Worm (Caenorhabditis elegans) whole organism, L4 larva: ENCODE results near the gene dgn-2.

Experiments
- F10B5.3 ChIP-seq: sonication (generic microtip); optimal IDR thresholded peaks from 2 replicates; lab custom pipeline; 2016; ENCODE audit warnings: mild to moderate bottlenecking, missing genetic modification characterization, missing compliant biosample characterization
- F26F4.8 ChIP-seq: fragments of 200-800 bp; sonication (Bioruptor generic); conservative IDR thresholded peaks from 2 replicates; pipeline ENCODE4 v1.3.6; 2022; ENCODE audit warnings: missing genetic modification characterization, missing compliant biosample characterization
- F37D6.2 ChIP-seq: sonication (generic microtip); optimal IDR thresholded peaks from 2 replicates; lab custom pipeline; 2016; ENCODE audit warnings: mild to moderate bottlenecking, missing genetic modification characterization, missing compliant biosample characterization
- T20F7.1 ChIP-seq: fragments of 200-800 bp; sonication (Bioruptor generic); optimal IDR thresholded peaks from 2 replicates; lab custom pipeline; 2018; ENCODE audit warnings: mild to moderate bottlenecking, missing genetic modification characterization, missing compliant biosample characterization
- T26A8.4 ChIP-seq: fragments of 200-800 bp; sonication (Bioruptor generic); IDR thresholded peaks from 2 replicates; pipeline ENCODE4 v1.3.6; 2022; ENCODE audit warnings: missing genetic modification characterization, missing compliant biosample characterization
- Y48G9A.11 ChIP-seq: fragments of 200-800 bp; sonication (Bioruptor generic); IDR thresholded peaks from 2 replicates; pipeline ENCODE4 v1.3.6; 2022; ENCODE audit warnings: missing genetic modification reagents, missing genetic modification characterization, missing compliant biosample characterization
- Y5F2A.4 ChIP-seq: fragments of 200-800 bp; sonication (Bioruptor generic); optimal IDR thresholded peaks from 2 replicates; lab custom pipeline; 2018; ENCODE audit warnings: mild to moderate bottlenecking, missing genetic modification characterization, missing compliant biosample characterization
- aha-1 ChIP-seq: fragments of 150-350 bp; peaks from one replicate; lab custom pipeline; 2014; ENCODE audit warnings: missing biosample characterization, missing genetic modification characterization
- ama-1 ChIP-seq: fragments of 150-350 bp; optimal IDR thresholded peaks from 2 replicates; lab custom pipeline; 2014; ENCODE audit warnings: inconsistent platforms, mixed read lengths
- arid-1 ChIP-seq: fragments of 200-800 bp; sonication (Bioruptor generic); conservative IDR thresholded peaks from 2 replicates; pipeline ENCODE4 v1.3.6; 2022; ENCODE audit warnings: missing genetic modification reagents, missing genetic modification characterization, missing compliant biosample characterization
- ceh-20 ChIP-seq: fragments of 200-800 bp; sonication (Bioruptor generic); IDR thresholded peaks from 2 replicates; pipeline ENCODE4 v1.3.6; 2022; ENCODE audit warnings: missing genetic modification reagents, missing genetic modification characterization, missing compliant biosample characterization
- ces-1 ChIP-seq: fragments of 150-350 bp; sonication (generic microtip); optimal IDR thresholded peaks from 4 replicates; lab custom pipeline; 2014; ENCODE audit warnings: missing biosample characterization, missing genetic modification reagents, missing genetic modification characterization
- ctbp-1 ChIP-seq: fragments of 200-800 bp; sonication (Bioruptor generic); IDR thresholded peaks from 2 replicates; pipeline ENCODE4 v1.3.6; 2022; ENCODE audit warnings: missing genetic modification reagents, missing genetic modification characterization, missing compliant biosample characterization
- dmd-6 ChIP-seq: fragments of 200-800 bp; sonication (Bioruptor generic); IDR thresholded peaks from 2 replicates; pipeline ENCODE4 v1.3.6; 2022; ENCODE audit warnings: missing genetic modification reagents, missing genetic modification characterization, missing compliant biosample characterization
- dmd-8 ChIP-seq: fragments of 200-800 bp; sonication (Bioruptor generic); IDR thresholded peaks from 2 replicates; pipeline ENCODE4 v1.3.6; 2022; ENCODE audit warnings: missing genetic modification characterization, missing compliant biosample characterization
- dmd-9 ChIP-seq: fragments of 200-800 bp; sonication (Bioruptor generic); IDR thresholded peaks from 2 replicates; pipeline ENCODE4 v1.3.6; 2022; ENCODE audit warnings: missing genetic modification reagents, missing genetic modification characterization, missing compliant biosample characterization
- dpl-1 ChIP-seq: fragments of 150-350 bp; optimal IDR thresholded peaks from 2 replicates; lab custom pipeline; 2014; ENCODE audit warnings: missing biosample characterization, missing genetic modification reagents, missing genetic modification characterization
- duxl-1 ChIP-seq: sonication (generic microtip); optimal IDR thresholded peaks from 2 replicates; lab custom pipeline; 2016; ENCODE audit warnings: mild to moderate bottlenecking, missing genetic modification characterization, moderate library complexity, missing compliant biosample characterization; ENCODE audit not compliant: poor library complexity
- egl-27 ChIP-seq: sonication (generic microtip); optimal IDR thresholded peaks from 3 replicates; lab custom pipeline; 2017; ENCODE audit warnings: missing biosample characterization, missing genetic modification reagents, missing genetic modification characterization
- egl-43 ChIP-seq: fragments of 200-800 bp; sonication (Bioruptor generic); IDR thresholded peaks from 2 replicates; pipeline ENCODE4 v1.3.6; 2022; ENCODE audit warnings: missing genetic modification reagents, missing genetic modification characterization, missing compliant biosample characterization
- fkh-10 ChIP-seq: fragments of 150-350 bp; optimal IDR thresholded peaks from 2 replicates; lab custom pipeline; 2014; ENCODE audit warnings: missing biosample characterization, missing genetic modification reagents, missing genetic modification characterization
- hmg-1.1 ChIP-seq: fragments of 200-800 bp; sonication (Bioruptor generic); IDR thresholded peaks from 2 replicates; pipeline ENCODE4 v1.3.6; 2022; ENCODE audit warnings: missing genetic modification reagents, missing genetic modification characterization, missing compliant biosample characterization
- lin-15B ChIP-seq: fragments of 150-350 bp; sonication (generic microtip); optimal IDR thresholded peaks from 3 replicates; lab custom pipeline; 2014; ENCODE audit warnings: missing biosample characterization, missing genetic modification characterization
- lin-29 ChIP-seq: fragments of 200-800 bp; sonication (Bioruptor generic); IDR thresholded peaks from 2 replicates; pipeline ENCODE4 v1.3.6; 2022; ENCODE audit warnings: missing genetic modification reagents, missing genetic modification characterization, missing compliant biosample characterization
- lin-38 ChIP-seq: fragments of 200-800 bp; sonication (Bioruptor generic); IDR thresholded peaks from 2 replicates; pipeline ENCODE4 v1.3.6; 2022; ENCODE audit warnings: missing genetic modification reagents, missing genetic modification characterization, missing compliant biosample characterization
- lin-39 ChIP-seq: fragments of 150-350 bp; optimal IDR thresholded peaks from 2 replicates; lab custom pipeline; 2014; ENCODE audit warnings: missing biosample characterization, missing genetic modification reagents, missing genetic modification characterization
- lsy-2 ChIP-seq, 2 experiments: fragments of 150-350 bp in 1 of 2; sonication (generic microtip) in 1 of 2; optimal IDR thresholded peaks; 2 replicates each; lab custom pipeline; 2014 to 2017; ENCODE audit warnings: missing biosample characterization in 2 of 2, missing genetic modification characterization in 2 of 2
- madf-9 ChIP-seq: fragments of 200-800 bp; sonication (Bioruptor generic); conservative IDR thresholded peaks from 2 replicates; pipeline ENCODE4 v1.3.6; 2022; ENCODE audit warnings: missing genetic modification reagents, missing genetic modification characterization, missing compliant biosample characterization
- mes-2 ChIP-seq: sonication (generic microtip); optimal IDR thresholded peaks from 2 replicates; lab custom pipeline; 2016; ENCODE audit warnings: missing genotype, mild to moderate bottlenecking, missing genetic modification characterization, missing compliant biosample characterization; ENCODE audit not compliant: poor library complexity, severe bottlenecking
- mxl-2 ChIP-seq: fragments of 200-800 bp; sonication (Bioruptor generic); conservative IDR thresholded peaks from 2 replicates; pipeline ENCODE4 v1.3.6; 2022; ENCODE audit warnings: missing genetic modification reagents, missing genetic modification characterization, missing compliant biosample characterization
- mxl-3 ChIP-seq: fragments of 200-800 bp; sonication (Bioruptor generic); optimal IDR thresholded peaks from 2 replicates; lab custom pipeline; 2018; ENCODE audit warnings: mild to moderate bottlenecking, missing genetic modification characterization, missing compliant biosample characterization
- nhr-10 ChIP-seq: fragments of 150-350 bp; optimal IDR thresholded peaks from 2 replicates; lab custom pipeline; 2014; ENCODE audit warnings: missing biosample characterization, missing genetic modification characterization
- nhr-111 ChIP-seq: fragments of 200-800 bp; sonication (Bioruptor generic); optimal IDR thresholded peaks from 2 replicates; lab custom pipeline; 2018; ENCODE audit warnings: mild to moderate bottlenecking, missing genetic modification characterization, missing compliant biosample characterization
- nhr-28 ChIP-seq: fragments of 150-350 bp; optimal IDR thresholded peaks from 2 replicates; lab custom pipeline; 2014; ENCODE audit warnings: missing biosample characterization, missing genetic modification characterization
- nhr-42 ChIP-seq: fragments of 200-800 bp; sonication (Bioruptor generic); IDR thresholded peaks from 2 replicates; pipeline ENCODE4 v1.3.6; 2022; ENCODE audit warnings: missing genetic modification characterization, missing compliant biosample characterization
- pha-4 ChIP-seq, 2 experiments: fragments of 150-350 bp in 1 of 2; fragments of 200-800 bp in 1 of 2; sonication (Bioruptor generic) in 1 of 2; IDR thresholded peaks in 1 of 2; optimal IDR thresholded peaks in 1 of 2; 2 replicates each; pipeline versions ENCODE4 v1.3.6 to Lab custom; 2014 to 2022; ENCODE audit warnings: missing genetic modification characterization in 2 of 2, missing genetic modification reagents in 2 of 2, missing biosample characterization in 1 of 2, missing compliant biosample characterization in 1 of 2
- php-3 ChIP-seq: fragments of 200-800 bp; sonication (Bioruptor generic); IDR thresholded peaks from 2 replicates; pipeline ENCODE4 v1.3.6; 2022; ENCODE audit warnings: missing genetic modification reagents, missing genetic modification characterization, missing compliant biosample characterization
- pqm-1 ChIP-seq: sonication (generic microtip); optimal IDR thresholded peaks from 2 replicates; lab custom pipeline; 2017; ENCODE audit warnings: missing biosample characterization, missing genetic modification characterization
- rbr-2 ChIP-seq: sonication (generic microtip); optimal IDR thresholded peaks from 2 replicates; lab custom pipeline; 2016; ENCODE audit warnings: missing genotype, missing genetic modification characterization, missing compliant biosample characterization
- saeg-2 ChIP-seq: fragments of 200-800 bp; sonication (Bioruptor generic); IDR thresholded peaks from 2 replicates; pipeline ENCODE4 v1.3.6; 2022; ENCODE audit warnings: missing genetic modification reagents, missing genetic modification characterization, missing compliant biosample characterization
- set-16 ChIP-seq: fragments of 200-800 bp; sonication (Bioruptor generic); IDR thresholded peaks from 2 replicates; pipeline ENCODE4 v1.3.6; 2022; ENCODE audit warnings: missing genetic modification reagents, missing genetic modification characterization, missing compliant biosample characterization
- snpc-4 ChIP-seq: fragments of 150-350 bp; optimal IDR thresholded peaks from 2 replicates; lab custom pipeline; 2014; ENCODE audit warnings: missing biosample characterization, missing genetic modification characterization
- tag-97 ChIP-seq: fragments of 200-800 bp; sonication (Bioruptor generic); IDR thresholded peaks from 2 replicates; pipeline ENCODE4 v1.3.6; 2022; ENCODE audit warnings: missing genetic modification characterization, missing compliant biosample characterization
- tra-1 ChIP-seq: fragments of 200-800 bp; sonication (Bioruptor generic); IDR thresholded peaks from 2 replicates; pipeline ENCODE4 v1.3.6; 2022; ENCODE audit warnings: missing genetic modification reagents, missing genetic modification characterization, missing compliant biosample characterization
- zip-2 ChIP-seq: fragments of 150-350 bp; optimal IDR thresholded peaks from 2 replicates; lab custom pipeline; 2014; ENCODE audit warnings: missing biosample characterization, missing genetic modification characterization
- ztf-11 ChIP-seq: fragments of 150-350 bp; optimal IDR thresholded peaks from 2 replicates; lab custom pipeline; 2014; ENCODE audit warnings: missing biosample characterization, missing genetic modification characterization
- ztf-7 ChIP-seq: fragments of 150-350 bp; optimal IDR thresholded peaks from 2 replicates; lab custom pipeline; 2014; ENCODE audit warnings: missing biosample characterization, missing genetic modification characterization

Gene dgn-2

DNA sequence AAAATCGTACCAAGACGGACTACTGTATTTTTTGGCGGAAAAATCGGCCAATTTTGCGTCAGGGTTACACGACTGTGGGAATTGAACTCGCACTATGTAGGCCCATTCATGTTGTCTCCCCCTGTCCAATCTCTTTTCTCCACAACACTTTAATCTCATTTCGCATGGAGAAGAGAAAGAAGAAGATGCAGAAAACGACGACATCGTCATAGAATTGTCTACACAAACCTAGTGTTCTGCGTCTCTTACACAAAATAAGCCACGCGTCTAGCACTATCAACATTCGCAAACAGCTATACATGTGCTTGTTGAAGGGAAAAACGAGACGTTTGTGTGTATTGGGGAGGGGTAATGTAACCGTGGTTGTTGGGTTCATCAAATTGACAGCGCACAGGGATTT, 44.3 kb downstream of the dgn-2 start (continued):
- TF ChIP-seq nhr-111 (GFP tag; lab: Kevin White, UChicago), result no peak
- peak; percentile 90 for TF ChIP-seq T26A8.4 (GFP tag; lab: Robert Waterston, UW)
- peak; percentile 62; the same call in 1 of the 2 replicates for TF ChIP-seq pha-4 (GFP tag; IDR thresholded peaks at IDR 0.05; lab: Robert Waterston, UW)
- TF ChIP-seq pha-4 (tag; optimal IDR thresholded peaks at IDR 0.05; lab: Kevin White, UChicago), result no peak
- TF ChIP-seq mes-2 (tag; lab: Kevin White, UChicago), result peak; percentile 90
- TF ChIP-seq dmd-6 (GFP tag; lab: Robert Waterston, UW), result peak; percentile 69
- TF ChIP-seq lin-29 (GFP tag; lab: Robert Waterston, UW), result peak; percentile 69
- peak; percentile 79 for TF ChIP-seq ceh-20 (GFP tag; lab: Robert Waterston, UW)
- 0 out of 2 replicates have a peak, but pooled peaks have one; percentile 46 for TF ChIP-seq dmd-9 (GFP tag; lab: Robert Waterston, UW)
- peak; percentile 59 for TF ChIP-seq nhr-28 (tag; lab: Kevin White, UChicago)
- TF ChIP-seq set-16 (GFP tag; lab: Robert Waterston, UW), result no peak
- TF ChIP-seq ztf-7 (tag; lab: Kevin White, UChicago), result peak; percentile 72
- peak; percentile 85 for TF ChIP-seq fkh-10
- TF ChIP-seq F37D6.2 (tag; lab: Kevin White, UChicago), result peak; percentile 92
- TF ChIP-seq lin-39 (tag; lab: Kevin White, UChicago), result no peak
- peak; percentile 39 for TF ChIP-seq nhr-10 (tag; lab: Kevin White, UChicago)
- no peak for TF ChIP-seq Y48G9A.11
- TF ChIP-seq zip-2 (tag; lab: Kevin White, UChicago), result peak; percentile 88
- peak; percentile 4 for TF ChIP-seq pqm-1
- no peak for TF ChIP-seq ama-1
- peak; percentile 15 for TF ChIP-seq F10B5.3 (tag; lab: Kevin White, UChicago)
- TF ChIP-seq saeg-2 (GFP tag; lab: Robert Waterston, UW), result no peak
- peak; percentile 64 for TF ChIP-seq Y5F2A.4 (GFP tag; lab: Kevin White, UChicago)
- peak; percentile 87 for TF ChIP-seq nhr-42 (GFP tag; lab: Robert Waterston, UW)
- TF ChIP-seq egl-43 (GFP tag; lab: Robert Waterston, UW), result peak; percentile 74
- peak; percentile 96 for TF ChIP-seq mxl-3 (GFP tag; lab: Kevin White, UChicago)
- TF ChIP-seq snpc-4 (tag; lab: Kevin White, UChicago), result no peak
- TF ChIP-seq, all 104 proteins: peak for 50

DNA sequence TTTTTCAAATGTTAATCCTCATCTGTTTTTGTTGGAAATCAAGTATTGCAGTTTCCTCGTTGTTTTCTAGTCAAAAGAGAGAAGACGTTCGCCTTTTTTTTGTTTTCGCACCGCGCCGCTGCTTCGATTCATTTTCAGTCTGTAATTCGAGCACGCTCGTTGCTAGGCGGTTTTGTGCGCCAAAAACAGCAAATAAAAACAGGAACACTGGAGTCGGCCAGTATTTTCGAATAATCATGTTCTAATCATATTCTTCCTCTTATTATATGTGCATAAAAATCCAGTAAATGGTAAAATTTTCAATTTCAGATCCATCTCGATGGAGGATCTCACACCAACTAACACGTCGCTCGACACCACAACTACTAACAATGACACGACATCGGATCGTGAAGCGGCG, 46.3 kb downstream of the dgn-2 start, which contains the start of gene pdk-1:
Gene pdk-1 (plus strand): TSS at position 301 of the 400 bp plus-strand sequence.
- no peak for TF ChIP-seq ces-1
- no peak for TF ChIP-seq lin-15B (tag; lab: Kevin White, UChicago)
- TF ChIP-seq F26F4.8, result no peak
- no peak for TF ChIP-seq egl-27 (tag; lab: Kevin White, UChicago)
- no peak for TF ChIP-seq ztf-11
- no peak for TF ChIP-seq nhr-10 (tag; lab: Kevin White, UChicago)
- no peak for TF ChIP-seq madf-9 (GFP tag; lab: Robert Waterston, UW)
- TF ChIP-seq lsy-2 (tag; optimal IDR thresholded peaks at IDR 0.05; lab: Kevin White, UChicago), result no peak
- TF ChIP-seq dpl-1 (GFP tag; lab: Kevin White, UChicago), result no peak
- no peak for TF ChIP-seq mxl-3 (GFP tag; lab: Kevin White, UChicago)
- TF ChIP-seq nhr-42 (GFP tag; lab: Robert Waterston, UW), result no peak

DNA sequence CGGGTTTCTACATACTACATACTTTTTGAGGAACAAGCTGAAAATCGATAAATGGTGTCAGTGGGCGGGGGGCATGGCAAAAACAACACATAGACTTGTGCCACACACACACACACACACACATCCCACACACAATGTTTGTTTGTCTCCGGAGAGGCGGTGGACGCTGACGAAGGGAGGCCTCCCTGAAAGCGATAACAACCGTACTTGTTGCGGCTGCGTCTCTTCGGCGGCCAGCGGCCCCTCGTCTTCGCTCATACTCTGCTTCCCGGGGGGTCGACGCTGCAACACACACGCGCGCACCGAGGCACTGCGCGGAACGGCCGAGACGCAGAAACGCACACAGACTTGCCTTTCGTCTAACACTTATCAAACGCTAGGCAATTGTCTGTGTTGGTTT, 47.6 kb downstream of the dgn-2 start:
- TF ChIP-seq php-3 (GFP tag; lab: Robert Waterston, UW), result peak; percentile 80
- TF ChIP-seq ztf-11, result no peak
- TF ChIP-seq tag-97 (GFP tag; lab: Robert Waterston, UW), result no peak
- TF ChIP-seq arid-1 (GFP tag; lab: Robert Waterston, UW), result no peak
- peak; percentile 84 for TF ChIP-seq rbr-2
- peak; percentile 78 for TF ChIP-seq mes-2 (tag; lab: Kevin White, UChicago)
- TF ChIP-seq dmd-8, result 0 out of 2 replicates have a peak, but pooled peaks have one; percentile 9
- peak; percentile 88 for TF ChIP-seq hmg-1.1
- TF ChIP-seq aha-1, result peak; percentile 42
- TF ChIP-seq zip-2 (tag; lab: Kevin White, UChicago), result no peak
- TF ChIP-seq lin-29 (GFP tag; lab: Robert Waterston, UW), result no peak
- no peak for TF ChIP-seq ama-1
- TF ChIP-seq ctbp-1 (GFP tag; lab: Robert Waterston, UW), result peak; percentile 65; the same call in 1 of the 2 replicates
- no peak for TF ChIP-seq mxl-2 (GFP tag; lab: Robert Waterston, UW)
- TF ChIP-seq duxl-1 (tag; lab: Kevin White, UChicago), result peak; percentile 43
- no peak for TF ChIP-seq T20F7.1
- peak; percentile 69; the same call in 1 of the 2 replicates for TF ChIP-seq tra-1 (GFP tag; lab: Robert Waterston, UW)
- TF ChIP-seq lin-38 (GFP tag; lab: Robert Waterston, UW), result no peak; the same call in 1 of the 2 replicates
- peak; percentile 72 for TF ChIP-seq dmd-6 (GFP tag; lab: Robert Waterston, UW)
- no peak for TF ChIP-seq fkh-10
